Worm (Caenorhabditis elegans) whole organism, L1 larva: ENCODE data around the gene Y81B9A.3.

ENCODE experiments used
- ceh-82 ChIP-seq, 3 experiments: fragments of 150-350 bp in 1 of 3; sonication (generic microtip) in 2 of 3; optimal IDR thresholded peaks; 2 replicates each; lab custom pipeline; 2014 to 2017; ENCODE audit warnings: missing biosample characterization in 3 of 3, missing genetic modification characterization in 3 of 3
- ces-1 ChIP-seq: fragments of 150-350 bp; optimal IDR thresholded peaks from 2 replicates; lab custom pipeline; 2014; ENCODE audit warnings: missing biosample characterization, missing genetic modification reagents, missing genetic modification characterization
- egl-27 ChIP-seq, 2 experiments: fragments of 150-350 bp in 1 of 2; sonication (generic microtip); optimal IDR thresholded peaks; 3 replicates each; lab custom pipeline; 2017 to 2018; ENCODE audit warnings: missing biosample characterization in 2 of 2, missing genetic modification characterization in 2 of 2, missing genetic modification reagents in 2 of 2
- hlh-4 ChIP-seq: sonication (generic microtip); optimal IDR thresholded peaks from 2 replicates; lab custom pipeline; 2016; ENCODE audit warnings: mild to moderate bottlenecking, missing genetic modification characterization, missing compliant biosample characterization
- nhr-28 ChIP-seq: fragments of 150-350 bp; optimal IDR thresholded peaks from 2 replicates; lab custom pipeline; 2014; ENCODE audit warnings: missing biosample characterization, missing genetic modification characterization
- pqm-1 ChIP-seq: sonication (generic microtip); optimal IDR thresholded peaks from 3 replicates; lab custom pipeline; 2017; ENCODE audit warnings: missing biosample characterization, missing genetic modification characterization
- tlp-1 ChIP-seq: fragments of 150-350 bp; optimal IDR thresholded peaks from 2 replicates; lab custom pipeline; 2014; ENCODE audit warnings: missing biosample characterization, missing genetic modification characterization

ce11 chrX:9183836-9184235 lies 1.6 kb downstream of the Y81B9A.3 start, which contains the start of gene Y81B9A.2:
- no peak for TF ChIP-seq nhr-28
- TF ChIP-seq egl-27 (tag; optimal IDR thresholded peaks at IDR 0.05; lab: Kevin White, UChicago) = no peak
- no peak for TF ChIP-seq ces-1 (GFP tag; lab: Kevin White, UChicago)
- TF ChIP-seq hlh-4 (tag; lab: Kevin White, UChicago) = no peak
- no peak for TF ChIP-seq ceh-82 (tag; optimal IDR thresholded peaks at IDR 0.05; lab: Kevin White, UChicago)
- TF ChIP-seq tlp-1 (tag; lab: Kevin White, UChicago) = no peak
- TF ChIP-seq pqm-1 (tag; lab: Kevin White, UChicago) = no peak
